Worm (Caenorhabditis elegans) whole organism, L4/young adult: ENCODE data around the gene ugt-53.

Source experiments
- W03F9.2 ChIP-seq: fragments of 150-350 bp; optimal IDR thresholded peaks from 2 replicates; lab custom pipeline; 2014; ENCODE audit warnings: missing biosample characterization, missing genetic modification characterization
- dao-5 ChIP-seq: sonication (generic microtip); optimal IDR thresholded peaks from 2 replicates; lab custom pipeline; 2016; ENCODE audit warnings: missing genotype, missing genetic modification characterization, moderate library complexity, missing compliant biosample characterization
- him-1 ChIP-seq: sonication (generic microtip); optimal IDR thresholded peaks from 2 replicates; lab custom pipeline; 2016; ENCODE audit warnings: missing genotype, missing genetic modification reagents, missing genetic modification characterization, missing compliant biosample characterization

DNA sequence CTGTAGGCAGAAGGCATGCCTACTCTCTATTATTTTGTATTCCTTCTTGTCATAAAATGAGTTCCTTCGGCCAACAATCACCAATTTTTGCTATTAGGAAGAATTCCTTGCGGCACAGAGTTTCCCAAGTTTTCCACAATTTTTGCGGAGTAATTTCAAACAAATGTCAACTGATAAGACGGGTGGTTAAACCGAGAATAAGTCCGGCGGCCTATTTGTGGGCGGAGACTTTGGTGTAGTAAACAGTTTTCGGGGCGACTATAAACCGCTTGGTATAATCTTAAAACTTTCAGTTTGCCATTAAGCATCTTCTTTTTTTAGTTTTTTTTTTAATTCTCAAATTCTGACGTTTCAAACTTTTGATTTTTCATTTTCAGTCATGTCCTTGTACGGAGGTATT is 31.9 kb downstream of the ugt-53 start, which contains the start of gene ifc-1:
- TF ChIP-seq him-1 (no peak), W03F9.2 (no peak), dao-5 (tag; lab: Kevin White, UChicago) (no peak)
